Fruit fly (Drosophila melanogaster) whole organism, prepupa: Measurements from ENCODE around the gene CG1233.

Source experiments
- Blimp-1 ChIP-seq: fragments of 200-800 bp; sonication (Bioruptor generic); optimal IDR thresholded peaks from 3 replicates; lab custom pipeline; 2017; ENCODE audit warnings: missing biosample characterization, missing genetic modification characterization, mild to moderate bottlenecking, moderate library complexity, missing genetic modification reagents
- CG10631 ChIP-seq: fragments of 200-800 bp; sonication (Bioruptor generic); optimal IDR thresholded peaks from 2 replicates; lab custom pipeline; 2016; ENCODE audit warnings: missing biosample characterization, missing genetic modification characterization
- CG10669 ChIP-seq: fragments of 200-800 bp; sonication (Bioruptor generic); optimal IDR thresholded peaks from 3 replicates; lab custom pipeline; 2018; ENCODE audit warnings: missing biosample characterization, mild to moderate bottlenecking, missing genetic modification characterization, moderate library complexity
- CG11762 ChIP-seq: fragments of 200-800 bp; sonication (Bioruptor generic); optimal IDR thresholded peaks from 3 replicates; lab custom pipeline; 2016; ENCODE audit warnings: missing biosample characterization, missing genetic modification characterization; ENCODE audit not compliant: insufficient read depth
- CG11902 ChIP-seq: fragments of 200-800 bp; sonication (Bioruptor generic); optimal IDR thresholded peaks from 3 replicates; lab custom pipeline; 2016; ENCODE audit warnings: missing biosample characterization, missing genetic modification characterization
- CG16779 ChIP-seq: fragments of 200-800 bp; sonication (Bioruptor generic); optimal IDR thresholded peaks from 3 replicates; lab custom pipeline; 2017; ENCODE audit warnings: missing biosample characterization, mild to moderate bottlenecking, missing genetic modification characterization
- CG3032 ChIP-seq: fragments of 200-800 bp; optimal IDR thresholded peaks from 2 replicates; lab custom pipeline; 2019; ENCODE audit warnings: missing biosample characterization, mild to moderate bottlenecking, missing genetic modification characterization, moderate library complexity
- CG32006 ChIP-seq: fragments of 200-800 bp; sonication (Bioruptor generic); optimal IDR thresholded peaks from 3 replicates; lab custom pipeline; 2017; ENCODE audit warnings: missing biosample characterization, mild to moderate bottlenecking, missing genetic modification characterization
- CG34406 ChIP-seq: fragments of 200-800 bp; sonication (Bioruptor generic); optimal IDR thresholded peaks from 3 replicates; lab custom pipeline; 2016; ENCODE audit warnings: missing biosample characterization, missing genetic modification characterization
- CG3919 ChIP-seq: fragments of 200-800 bp; sonication (Bioruptor generic); optimal IDR thresholded peaks from 3 replicates; lab custom pipeline; 2016; ENCODE audit warnings: missing biosample characterization, missing genetic modification characterization
- CG4318 ChIP-seq: fragments of 200-800 bp; sonication (Bioruptor generic); optimal IDR thresholded peaks from 3 replicates; lab custom pipeline; 2017; ENCODE audit warnings: missing biosample characterization, mild to moderate bottlenecking, missing genetic modification characterization
- CG6854 ChIP-seq: fragments of 200-800 bp; sonication (Bioruptor generic); optimal IDR thresholded peaks from 2 replicates; lab custom pipeline; 2017; ENCODE audit warnings: missing biosample characterization, mild to moderate bottlenecking, missing genetic modification characterization
- CG7368 ChIP-seq: fragments of 200-800 bp; sonication (Bioruptor generic); optimal IDR thresholded peaks from 3 replicates; lab custom pipeline; 2016; ENCODE audit warnings: missing biosample characterization, missing genetic modification characterization
- CG8632 ChIP-seq: fragments of 200-800 bp; sonication (Bioruptor generic); optimal IDR thresholded peaks from 3 replicates; lab custom pipeline; 2016; ENCODE audit warnings: missing biosample characterization, missing genetic modification characterization
- CG9139 ChIP-seq: fragments of 200-800 bp; sonication (Bioruptor generic); optimal IDR thresholded peaks from 3 replicates; lab custom pipeline; 2017; ENCODE audit warnings: missing biosample characterization, mild to moderate bottlenecking, missing genetic modification characterization
- Eip78C ChIP-seq: fragments of 200-800 bp; sonication (Bioruptor generic); peaks from one replicate; lab custom pipeline; 2016; ENCODE audit warnings: missing biosample characterization, missing genetic modification characterization
- Ets21C ChIP-seq: fragments of 200-800 bp; sonication (Bioruptor generic); optimal IDR thresholded peaks from 3 replicates; lab custom pipeline; 2016; ENCODE audit warnings: missing biosample characterization, missing genetic modification characterization
- Hr39 ChIP-seq: fragments of 200-800 bp; sonication (Bioruptor generic); optimal IDR thresholded peaks from 2 replicates; lab custom pipeline; 2016; ENCODE audit warnings: missing biosample characterization, missing genetic modification characterization
- Hr4 ChIP-seq: fragments of 200-800 bp; sonication (Bioruptor generic); optimal IDR thresholded peaks from 3 replicates; lab custom pipeline; 2016; ENCODE audit warnings: missing biosample characterization, missing genetic modification characterization
- Lpt ChIP-seq: fragments of 200-800 bp; sonication (Bioruptor generic); optimal IDR thresholded peaks from 3 replicates; lab custom pipeline; 2016; ENCODE audit warnings: missing biosample characterization, missing genetic modification characterization
- Met ChIP-seq: fragments of 200-800 bp; sonication (Bioruptor generic); optimal IDR thresholded peaks from 3 replicates; lab custom pipeline; 2016; ENCODE audit warnings: missing biosample characterization, missing genetic modification characterization
- OdsH ChIP-seq: fragments of 200-800 bp; sonication (Bioruptor generic); optimal IDR thresholded peaks from 3 replicates; lab custom pipeline; 2016; ENCODE audit warnings: missing biosample characterization, missing genetic modification characterization
- Smox ChIP-seq: fragments of 200-800 bp; sonication (Bioruptor generic); optimal IDR thresholded peaks from 3 replicates; lab custom pipeline; 2016; ENCODE audit warnings: missing biosample characterization, missing genetic modification characterization
- Sox102F ChIP-seq: fragments of 200-800 bp; sonication (Bioruptor generic); optimal IDR thresholded peaks from 2 replicates; lab custom pipeline; 2016; ENCODE audit warnings: missing biosample characterization, mild to moderate bottlenecking, missing genetic modification characterization
- Sox14 ChIP-seq: fragments of 200-800 bp; sonication (Bioruptor generic); optimal IDR thresholded peaks from 3 replicates; lab custom pipeline; 2016; ENCODE audit warnings: missing biosample characterization, missing genetic modification characterization
- achi ChIP-seq: fragments of 200-800 bp; sonication (Bioruptor generic); optimal IDR thresholded peaks from 3 replicates; lab custom pipeline; 2016; ENCODE audit warnings: missing biosample characterization, missing genetic modification characterization
- cyc ChIP-seq: fragments of 200-800 bp; sonication (Bioruptor generic); optimal IDR thresholded peaks from 3 replicates; lab custom pipeline; 2016; ENCODE audit warnings: missing biosample characterization, missing genetic modification characterization
- dac ChIP-seq: fragments of 200-800 bp; sonication (Bioruptor generic); optimal IDR thresholded peaks from 2 replicates; lab custom pipeline; 2017; ENCODE audit warnings: missing biosample characterization, mild to moderate bottlenecking, missing genetic modification characterization
- dsx ChIP-seq: fragments of 200-800 bp; optimal IDR thresholded peaks from 3 replicates; lab custom pipeline; 2019; ENCODE audit warnings: missing biosample characterization, mild to moderate bottlenecking, missing genetic modification characterization, moderate library complexity; ENCODE audit not compliant: poor library complexity, severe bottlenecking
- eg ChIP-seq: fragments of 200-800 bp; sonication (Bioruptor generic); IDR thresholded peaks from 3 replicates; pipeline ENCODE4 v1.3.6; 2022; ENCODE audit warnings: missing biosample characterization, missing genetic modification characterization
- esn ChIP-seq: fragments of 200-800 bp; sonication (Bioruptor generic); optimal IDR thresholded peaks from 2 replicates; lab custom pipeline; 2016; ENCODE audit warnings: missing biosample characterization, mild to moderate bottlenecking, missing genetic modification characterization, moderate library complexity
- fd59A ChIP-seq: fragments of 200-800 bp; sonication (Bioruptor generic); optimal IDR thresholded peaks from 2 replicates; lab custom pipeline; 2017; ENCODE audit warnings: missing biosample characterization, mild to moderate bottlenecking, missing genetic modification characterization, missing genetic modification reagents
- fd85E ChIP-seq: fragments of 200-800 bp; sonication (Bioruptor generic); optimal IDR thresholded peaks from 3 replicates; lab custom pipeline; 2016; ENCODE audit warnings: missing biosample characterization, missing genetic modification characterization
- fkh ChIP-seq: fragments of 200-800 bp; sonication (Bioruptor generic); optimal IDR thresholded peaks from 3 replicates; lab custom pipeline; 2017; ENCODE audit warnings: missing biosample characterization, mild to moderate bottlenecking, missing genetic modification characterization, moderate library complexity
- net ChIP-seq: fragments of 200-800 bp; sonication (Bioruptor generic); optimal IDR thresholded peaks from 3 replicates; lab custom pipeline; 2016; ENCODE audit warnings: missing biosample characterization, missing genetic modification characterization
- salr ChIP-seq, 2 experiments: fragments of 200-800 bp; sonication (Bioruptor generic); optimal IDR thresholded peaks; 3 replicates each; lab custom pipeline; 2016 to 2018; ENCODE audit warnings: missing biosample characterization in 2 of 2, missing genetic modification characterization in 2 of 2, mild to moderate bottlenecking in 1 of 2
- topi ChIP-seq: fragments of 200-800 bp; sonication (Bioruptor generic); optimal IDR thresholded peaks from 3 replicates; lab custom pipeline; 2016; ENCODE audit warnings: missing biosample characterization, missing genetic modification characterization
- vri ChIP-seq: fragments of 200-800 bp; sonication (Bioruptor generic); optimal IDR thresholded peaks from 3 replicates; lab custom pipeline; 2016; ENCODE audit warnings: missing biosample characterization, mild to moderate bottlenecking, missing genetic modification characterization

The CG1233 gene

DNA sequence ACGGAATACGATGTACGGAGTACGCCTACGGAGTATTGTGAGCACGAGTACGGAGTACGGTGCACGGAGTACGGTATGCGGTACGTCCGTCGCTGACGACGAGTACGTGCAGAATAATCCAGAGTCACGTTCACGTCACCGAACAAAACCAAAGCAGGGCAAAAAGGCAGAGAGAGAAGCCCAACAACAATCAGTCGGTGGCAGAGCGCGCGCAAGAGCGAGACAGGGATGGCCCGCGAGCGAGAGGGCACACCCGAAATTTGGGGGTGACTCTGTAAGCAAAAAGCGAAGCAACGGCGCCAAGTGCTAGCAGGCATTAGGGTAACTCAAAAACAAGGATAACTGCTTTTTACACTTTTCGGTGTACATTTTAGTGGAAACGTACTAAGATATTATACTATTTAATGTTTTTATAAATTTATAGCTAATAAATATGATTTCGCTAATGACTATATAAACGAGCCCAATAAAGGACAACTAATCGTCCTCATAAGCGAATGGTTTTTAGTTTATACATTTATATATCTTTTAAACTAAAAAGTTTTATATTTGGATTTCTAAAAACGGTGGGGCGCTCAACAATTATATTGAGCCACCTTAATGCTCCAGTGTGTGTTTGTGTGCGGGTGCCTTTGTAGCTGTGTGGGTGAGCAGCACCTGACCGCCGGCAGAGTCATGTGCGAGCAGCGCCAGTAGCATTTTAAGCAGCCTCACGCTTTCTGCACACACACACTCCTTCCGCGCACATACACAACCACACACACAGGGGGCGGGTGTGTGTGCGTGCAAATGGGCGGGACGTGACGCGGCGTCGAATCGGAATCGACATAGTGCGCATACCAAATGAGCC, 16.2 kb downstream of the CG1233 start (continued):
- TF ChIP-seq dac (GFP tag; lab: Kevin White, UChicago) (no peak), CG10631 (GFP tag; lab: Kevin White, UChicago) (peak; percentile 72), Hr4 (GFP tag; lab: Kevin White, UChicago) (peak; percentile 57), Hr39 (GFP tag; lab: Kevin White, UChicago) (peak; percentile 20), CG6854 (GFP tag; lab: Kevin White, UChicago) (peak; percentile 16), Eip78C (GFP tag; lab: Kevin White, UChicago) (peak; percentile 91), fd59A (GFP tag; lab: Kevin White, UChicago) (peak; percentile 40), Ets21C (peak; percentile 5), CG7368 (GFP tag; lab: Kevin White, UChicago) (peak; percentile 20), Sox102F (GFP tag; lab: Kevin White, UChicago) (peak; percentile 26), topi (peak; percentile 52), CG8632 (GFP tag; lab: Kevin White, UChicago) (peak; percentile 74), vri (GFP tag; lab: Kevin White, UChicago) (no peak), CG4318 (GFP tag; lab: Kevin White, UChicago) (peak; percentile 51), CG16779 (peak; percentile 49), CG34406 (GFP tag; lab: Kevin White, UChicago) (peak; percentile 75), CG11762 (GFP tag; lab: Kevin White, UChicago) (peak; percentile 67), net (GFP tag; lab: Kevin White, UChicago) (peak; percentile 51), CG9139 (GFP tag; lab: Kevin White, UChicago) (no peak), fd85E (GFP tag; lab: Kevin White, UChicago) (no peak), Blimp-1 (peak; percentile 45), Lpt (GFP tag; lab: Kevin White, UChicago) (no peak), CG32006 (GFP tag; lab: Kevin White, UChicago) (peak; percentile 72), dsx (GFP tag; lab: Kevin White, UChicago) (no peak), CG3919 (GFP tag; lab: Kevin White, UChicago) (peak; percentile 59), cyc (peak; percentile 39), Met (GFP tag; lab: Kevin White, UChicago) (peak; percentile 66), esn (GFP tag; lab: Kevin White, UChicago) (peak; percentile 72), salr (GFP tag; optimal IDR thresholded peaks at IDR 0.05; lab: Kevin White, UChicago) (no peak), Smox (GFP tag; lab: Kevin White, UChicago) (peak; percentile 60), CG3032 (tag; lab: Kevin White, UChicago) (peak; percentile 74), CG11902 (GFP tag; lab: Kevin White, UChicago) (peak; percentile 27)

DNA sequence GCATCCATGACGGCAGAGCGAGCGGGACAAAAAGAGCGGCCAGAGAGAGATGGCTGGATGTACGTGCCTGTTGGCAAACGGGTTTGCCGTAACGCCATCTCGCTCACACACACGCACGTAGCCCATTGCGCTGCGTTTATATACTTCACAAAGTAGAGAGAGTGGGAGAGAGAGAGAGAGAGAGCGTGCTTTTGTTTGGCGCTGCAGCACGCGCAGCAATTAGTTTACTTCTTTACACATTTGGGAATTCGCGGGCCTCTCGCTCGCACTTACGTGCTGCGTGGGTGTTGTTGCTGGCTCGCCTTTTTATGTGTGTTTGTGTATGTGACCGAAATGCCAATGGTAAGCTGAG, 16.8 kb downstream of the CG1233 start:
- TF ChIP-seq CG11762 (GFP tag; lab: Kevin White, UChicago) (no peak), achi (GFP tag; lab: Kevin White, UChicago) (no peak), net (GFP tag; lab: Kevin White, UChicago) (no peak), CG10669 (GFP tag; lab: Kevin White, UChicago) (no peak), OdsH (GFP tag; lab: Kevin White, UChicago) (no peak), fkh (GFP tag; lab: Kevin White, UChicago) (peak; percentile 54), eg (GFP tag; lab: Robert Waterston, UW) (no peak), Sox14 (peak; percentile 23)
